Worm (Caenorhabditis elegans) whole organism, late embryonic: ENCODE measurements around the gene F14H12.3.

Experiments used
- C08G9.2 ChIP-seq: sonication (generic microtip); optimal IDR thresholded peaks from 2 replicates; lab custom pipeline; 2016; ENCODE audit warnings: mild to moderate bottlenecking, missing genetic modification characterization, moderate library complexity, missing compliant biosample characterization
- K02D7.2 ChIP-seq: sonication (generic microtip); optimal IDR thresholded peaks from 2 replicates; lab custom pipeline; 2017; ENCODE audit warnings: mild to moderate bottlenecking, missing genetic modification characterization, missing compliant biosample characterization
- K09A11.1 ChIP-seq: sonication (generic microtip); optimal IDR thresholded peaks from 2 replicates; lab custom pipeline; 2017; ENCODE audit warnings: antibody characterized with exemption, mild to moderate bottlenecking, missing genetic modification characterization, missing compliant biosample characterization; ENCODE audit not compliant: insufficient read depth
- Y22D7AL.16 ChIP-seq: sonication (generic microtip); optimal IDR thresholded peaks from 2 replicates; lab custom pipeline; 2016; ENCODE audit warnings: missing genetic modification characterization, missing compliant biosample characterization
- ahr-1 ChIP-seq: sonication (generic microtip); optimal IDR thresholded peaks from 2 replicates; lab custom pipeline; 2016; ENCODE audit warnings: missing genetic modification characterization, missing compliant biosample characterization
- ceh-18 ChIP-seq: sonication (generic microtip); optimal IDR thresholded peaks from 2 replicates; lab custom pipeline; 2016; ENCODE audit warnings: missing genetic modification characterization, missing compliant biosample characterization
- ceh-2 ChIP-seq: sonication (generic microtip); optimal IDR thresholded peaks from 2 replicates; lab custom pipeline; 2016; ENCODE audit warnings: missing genotype, missing genetic modification characterization, missing compliant biosample characterization
- ceh-22 ChIP-seq: sonication (generic microtip); optimal IDR thresholded peaks from 2 replicates; lab custom pipeline; 2017; ENCODE audit warnings: missing biosample characterization, missing genetic modification characterization
- ceh-30 ChIP-seq: fragments of 150-350 bp; optimal IDR thresholded peaks from 2 replicates; lab custom pipeline; 2014; ENCODE audit warnings: missing biosample characterization, missing genetic modification characterization
- ceh-34 ChIP-seq: sonication (generic microtip); optimal IDR thresholded peaks from 2 replicates; lab custom pipeline; 2016; ENCODE audit warnings: mild to moderate bottlenecking, missing genetic modification characterization, missing compliant biosample characterization
- ceh-48 ChIP-seq: sonication (generic microtip); optimal IDR thresholded peaks from 2 replicates; lab custom pipeline; 2016; ENCODE audit warnings: missing genetic modification characterization, inconsistent platforms, missing compliant biosample characterization
- ceh-9 ChIP-seq: sonication (generic microtip); optimal IDR thresholded peaks from 2 replicates; lab custom pipeline; 2016; ENCODE audit warnings: mild to moderate bottlenecking, missing genetic modification characterization, inconsistent platforms, missing compliant biosample characterization
- che-1 ChIP-seq: sonication (generic microtip); optimal IDR thresholded peaks from 2 replicates; lab custom pipeline; 2016; ENCODE audit warnings: mild to moderate bottlenecking, missing genetic modification characterization, missing compliant biosample characterization
- dve-1 ChIP-seq: sonication (generic microtip); optimal IDR thresholded peaks from 2 replicates; lab custom pipeline; 2017; ENCODE audit warnings: antibody characterized with exemption, mild to moderate bottlenecking, missing genetic modification characterization, missing compliant biosample characterization
- elt-2 ChIP-seq: sonication (generic microtip); optimal IDR thresholded peaks from 2 replicates; lab custom pipeline; 2016; ENCODE audit warnings: missing genetic modification reagents, missing genetic modification characterization, missing compliant biosample characterization
- elt-4 ChIP-seq: sonication (generic microtip); optimal IDR thresholded peaks from 2 replicates; lab custom pipeline; 2016; ENCODE audit warnings: missing genetic modification characterization, missing compliant biosample characterization
- ets-4 ChIP-seq: sonication (generic microtip); optimal IDR thresholded peaks from 2 replicates; lab custom pipeline; 2016; ENCODE audit warnings: missing genetic modification characterization, missing compliant biosample characterization
- gmeb-2 ChIP-seq: sonication (generic microtip); optimal IDR thresholded peaks from 2 replicates; lab custom pipeline; 2016; ENCODE audit warnings: missing genetic modification characterization, inconsistent platforms, missing compliant biosample characterization
- hlh-13 ChIP-seq: fragments of 200-800 bp; sonication (Bioruptor generic); optimal IDR thresholded peaks from 2 replicates; lab custom pipeline; 2018; ENCODE audit warnings: mild to moderate bottlenecking, missing genetic modification characterization, missing compliant biosample characterization
- hlh-15 ChIP-seq: sonication (generic microtip); optimal IDR thresholded peaks from 2 replicates; lab custom pipeline; 2016; ENCODE audit warnings: missing genetic modification characterization, missing compliant biosample characterization
- lim-6 ChIP-seq: sonication (generic microtip); optimal IDR thresholded peaks from 2 replicates; lab custom pipeline; 2016; ENCODE audit warnings: missing genetic modification characterization, missing compliant biosample characterization
- madf-2 ChIP-seq: sonication (generic microtip); optimal IDR thresholded peaks from 2 replicates; lab custom pipeline; 2017; ENCODE audit warnings: missing genetic modification characterization, missing compliant biosample characterization
- nfya-1 ChIP-seq: sonication (generic microtip); optimal IDR thresholded peaks from 2 replicates; lab custom pipeline; 2017; ENCODE audit warnings: missing genetic modification characterization, mild to moderate bottlenecking, missing compliant biosample characterization, antibody characterized with exemption, moderate library complexity
- odd-2 ChIP-seq: sonication (generic microtip); optimal IDR thresholded peaks from 2 replicates; lab custom pipeline; 2017; ENCODE audit warnings: antibody characterized with exemption, mild to moderate bottlenecking, missing genetic modification characterization, missing compliant biosample characterization
- pag-3 ChIP-seq: sonication (generic microtip); optimal IDR thresholded peaks from 2 replicates; lab custom pipeline; 2016; ENCODE audit warnings: missing compliant biosample characterization, missing genetic modification characterization, borderline replicate concordance
- pax-1 ChIP-seq: fragments of 150-350 bp; optimal IDR thresholded peaks from 2 replicates; lab custom pipeline; 2014; ENCODE audit warnings: missing biosample characterization, missing genetic modification characterization
- pha-2 ChIP-seq: sonication (generic microtip); optimal IDR thresholded peaks from 2 replicates; lab custom pipeline; 2017; ENCODE audit warnings: mild to moderate bottlenecking, missing genetic modification characterization, missing compliant biosample characterization
- pha-4 ChIP-seq: fragments of 150-350 bp; optimal IDR thresholded peaks from 2 replicates; lab custom pipeline; 2018; ENCODE audit warnings: missing biosample characterization, missing genetic modification reagents, missing genetic modification characterization
- pqm-1 ChIP-seq: sonication (generic microtip); optimal IDR thresholded peaks from 2 replicates; lab custom pipeline; 2016; ENCODE audit warnings: missing genetic modification characterization, missing compliant biosample characterization
- pros-1 ChIP-seq: fragments of 150-350 bp; optimal IDR thresholded peaks from 2 replicates; lab custom pipeline; 2014; ENCODE audit warnings: missing biosample characterization, missing genetic modification reagents, missing genetic modification characterization
- sdc-2 ChIP-seq: sonication (generic microtip); optimal IDR thresholded peaks from 2 replicates; lab custom pipeline; 2016; ENCODE audit warnings: missing genotype, missing genetic modification characterization, missing compliant biosample characterization
- sox-4 ChIP-seq: sonication (generic microtip); optimal IDR thresholded peaks from 2 replicates; lab custom pipeline; 2017; ENCODE audit warnings: mild to moderate bottlenecking, missing genetic modification characterization, inconsistent platforms, missing compliant biosample characterization
- tbx-2 ChIP-seq: sonication (generic microtip); optimal IDR thresholded peaks from 2 replicates; lab custom pipeline; 2016; ENCODE audit warnings: missing genetic modification characterization, missing compliant biosample characterization
- tbx-7 ChIP-seq: sonication (generic microtip); optimal IDR thresholded peaks from 2 replicates; lab custom pipeline; 2016; ENCODE audit warnings: missing genotype, missing genetic modification characterization, missing compliant biosample characterization
- ttx-3 ChIP-seq: sonication (generic microtip); optimal IDR thresholded peaks from 2 replicates; lab custom pipeline; 2016; ENCODE audit warnings: missing genetic modification reagents, missing genetic modification characterization, missing compliant biosample characterization
- unc-3 ChIP-seq, 2 experiments: fragments of 200-800 bp in 1 of 2; sonication (Bioruptor generic) in 1 of 2; sonication (generic microtip) in 1 of 2; conservative IDR thresholded peaks in 1 of 2; optimal IDR thresholded peaks in 1 of 2; 2 replicates each; pipeline versions ENCODE4 v1.3.6 to Lab custom; 2016 to 2022; ENCODE audit warnings: missing compliant biosample characterization in 2 of 2, missing genetic modification characterization in 2 of 2, missing genetic modification reagents in 1 of 2
- unc-42 ChIP-seq: sonication (generic microtip); optimal IDR thresholded peaks from 2 replicates; lab custom pipeline; 2016; ENCODE audit warnings: missing genotype, missing genetic modification characterization, missing compliant biosample characterization
- unc-55 ChIP-seq: sonication (generic microtip); optimal IDR thresholded peaks from 2 replicates; lab custom pipeline; 2017; ENCODE audit warnings: missing biosample characterization, missing genetic modification reagents, missing genetic modification characterization
- unc-86 ChIP-seq: sonication (generic microtip); optimal IDR thresholded peaks from 2 replicates; lab custom pipeline; 2016; ENCODE audit warnings: missing genetic modification characterization, missing compliant biosample characterization
- zip-5 ChIP-seq: sonication (generic microtip); optimal IDR thresholded peaks from 2 replicates; lab custom pipeline; 2016; ENCODE audit warnings: missing genetic modification characterization, missing compliant biosample characterization

F14H12.3 gene

DNA sequence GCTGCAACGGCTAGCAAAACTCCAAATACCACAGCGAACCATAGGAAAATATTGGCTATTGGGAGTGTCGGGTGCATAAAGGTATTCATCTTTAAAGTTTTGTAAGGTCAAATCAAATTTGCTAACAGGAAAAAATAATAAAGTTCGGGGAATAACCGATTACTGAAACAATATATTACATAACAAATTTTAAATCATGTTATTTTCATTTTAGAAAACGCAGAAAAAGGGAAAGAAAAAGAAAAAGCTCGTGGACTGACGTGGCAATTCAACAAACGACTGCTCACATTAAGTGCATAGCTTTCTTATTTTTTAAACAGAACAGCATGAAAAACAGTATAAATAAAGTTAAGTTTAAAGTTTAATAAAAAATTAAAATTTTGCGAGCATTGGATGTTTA lies 29.1 kb downstream of the F14H12.3 start, which contains the start of gene R160.6:
R160.6 (minus strand) TSS at position 101 of the 400 bp plus-strand sequence.
- TF ChIP-seq ceh-22 (tag; lab: Kevin White, UChicago), result no peak
- TF ChIP-seq unc-55 (GFP tag; lab: Kevin White, UChicago), result no peak
- TF ChIP-seq pag-3 (tag; lab: Kevin White, UChicago), result no peak
- no peak for TF ChIP-seq Y22D7AL.16 (tag; lab: Kevin White, UChicago)
- no peak for TF ChIP-seq ceh-18 (tag; lab: Kevin White, UChicago)
- TF ChIP-seq unc-86 (tag; lab: Kevin White, UChicago), result no peak
- no peak for TF ChIP-seq ceh-48 (tag; lab: Kevin White, UChicago)
- TF ChIP-seq unc-42, result no peak
- no peak for TF ChIP-seq K09A11.1 (tag; lab: Kevin White, UChicago)
- TF ChIP-seq gmeb-2 (tag; lab: Kevin White, UChicago), result no peak
- TF ChIP-seq tbx-7 (tag; lab: Kevin White, UChicago), result no peak
- no peak for TF ChIP-seq pax-1

ce11 chrX:4376801-4377200 lies 32.8 kb downstream of the F14H12.3 start, which contains the start of gene R160.2:
TSS of gene R160.2 (minus strand) at chrX:4376901.
- TF ChIP-seq nfya-1 (tag; lab: Kevin White, UChicago) (no peak), C08G9.2 (no peak), Y22D7AL.16 (tag; lab: Kevin White, UChicago) (no peak), sdc-2 (tag; lab: Kevin White, UChicago) (no peak), ceh-30 (tag; lab: Kevin White, UChicago) (no peak)

DNA sequence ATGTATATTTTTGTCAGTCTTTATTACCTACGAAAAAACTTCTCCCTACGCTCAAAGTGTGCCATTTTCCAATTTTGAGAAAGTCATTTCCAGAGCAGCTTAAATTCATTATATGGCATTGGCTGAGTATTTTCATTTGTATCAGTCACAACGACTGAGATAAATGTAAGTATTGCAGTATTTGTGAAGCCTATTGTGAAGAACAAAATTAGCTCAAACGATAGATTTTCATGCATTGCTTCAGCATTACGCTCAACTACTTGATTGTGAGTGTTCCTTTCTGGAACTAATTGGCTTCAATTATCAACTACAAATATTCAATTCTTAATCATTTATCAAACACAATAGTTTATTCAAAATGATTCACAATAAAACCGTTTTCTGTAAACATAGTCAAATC lies 33.7 kb downstream of the F14H12.3 start, which contains the start of gene R160.12:
R160.12 (minus strand) TSS at position 101 of the 400 bp plus-strand sequence.
- TF ChIP-seq madf-2 (tag; lab: Kevin White, UChicago) (no peak), ceh-2 (tag; lab: Kevin White, UChicago) (no peak), ahr-1 (no peak)

- no peak for TF ChIP-seq pqm-1 (tag; lab: Kevin White, UChicago)
- no peak for TF ChIP-seq nfya-1 (tag; lab: Kevin White, UChicago)
- no peak for TF ChIP-seq ceh-30 (tag; lab: Kevin White, UChicago)
- no peak for TF ChIP-seq hlh-15 (tag; lab: Kevin White, UChicago)
- TF ChIP-seq pros-1 (tag; lab: Kevin White, UChicago), result no peak
- no peak for TF ChIP-seq odd-2
- no peak for TF ChIP-seq ceh-48 (tag; lab: Kevin White, UChicago)
- no peak for TF ChIP-seq K02D7.2 (tag; lab: Kevin White, UChicago)
- no peak for TF ChIP-seq elt-2 (tag; lab: Kevin White, UChicago)
- TF ChIP-seq pha-4 (tag; lab: Kevin White, UChicago), result no peak
- TF ChIP-seq unc-86 (tag; lab: Kevin White, UChicago), result no peak
- TF ChIP-seq ceh-34 (tag; lab: Kevin White, UChicago), result no peak
- TF ChIP-seq ttx-3 (tag; lab: Kevin White, UChicago), result no peak
- TF ChIP-seq dve-1 (tag; lab: Kevin White, UChicago), result no peak
- no peak for TF ChIP-seq unc-3 (GFP tag; conservative IDR thresholded peaks at IDR 0.05; lab: Robert Waterston, UW)
- no peak for TF ChIP-seq unc-3 (tag; optimal IDR thresholded peaks at IDR 0.05; lab: Kevin White, UChicago)
- no peak for TF ChIP-seq pha-2 (tag; lab: Kevin White, UChicago)
- TF ChIP-seq zip-5 (tag; lab: Kevin White, UChicago), result no peak
- no peak for TF ChIP-seq ceh-22 (tag; lab: Kevin White, UChicago)
These were observed 39.4 kb downstream of the F14H12.3 start, which contains the start of gene lst-2 for ce11 chrX:4383316-4383936. TSS of gene lst-2 (minus strand) at chrX:4383366.

DNA sequence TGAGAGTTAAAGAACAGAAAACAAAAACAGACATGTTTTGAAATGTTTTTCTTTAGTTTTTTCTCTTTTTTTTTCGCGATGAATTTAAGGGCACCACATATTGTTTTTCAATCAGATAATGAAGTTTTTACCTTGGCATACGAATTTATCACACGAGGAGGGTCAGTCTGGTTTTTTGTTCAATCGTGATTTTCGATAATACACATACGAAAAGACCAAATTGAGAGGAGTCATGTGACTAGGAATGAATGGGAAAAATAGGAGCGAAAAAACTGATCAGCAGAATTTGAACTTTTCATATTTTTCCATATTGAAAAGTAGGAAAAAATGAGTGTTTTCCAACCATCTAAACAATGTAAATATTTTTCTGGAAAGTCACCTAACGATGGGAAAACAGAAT lies 42.5 kb downstream of the F14H12.3 start:
- TF ChIP-seq tbx-2 (tag; lab: Kevin White, UChicago) (no peak), sdc-2 (tag; lab: Kevin White, UChicago) (no peak), lim-6 (tag; lab: Kevin White, UChicago) (no peak), pag-3 (tag; lab: Kevin White, UChicago) (no peak), ets-4 (tag; lab: Kevin White, UChicago) (no peak), hlh-15 (tag; lab: Kevin White, UChicago) (no peak), unc-86 (tag; lab: Kevin White, UChicago) (no peak), elt-4 (tag; lab: Kevin White, UChicago) (no peak), che-1 (tag; lab: Kevin White, UChicago) (no peak), pax-1 (no peak), hlh-13 (GFP tag; lab: Kevin White, UChicago) (no peak), ceh-9 (tag; lab: Kevin White, UChicago) (no peak), sox-4 (tag; lab: Kevin White, UChicago) (no peak)
